Worm (Caenorhabditis elegans) whole organism, late embryonic: ENCODE measurements around the gene srj-18.
A peak's percentile ranks its signal among the peaks of the same experiment; 100 is the strongest.

Experiments
- C38D4.7 ChIP-seq: fragments of 200-800 bp; sonication (Bioruptor generic); optimal IDR thresholded peaks from 2 replicates; lab custom pipeline; 2018; ENCODE audit warnings: mild to moderate bottlenecking, missing genetic modification characterization, moderate library complexity, missing compliant biosample characterization
- K02D7.2 ChIP-seq: sonication (generic microtip); optimal IDR thresholded peaks from 2 replicates; lab custom pipeline; 2017; ENCODE audit warnings: mild to moderate bottlenecking, missing genetic modification characterization, missing compliant biosample characterization
- ahr-1 ChIP-seq: sonication (generic microtip); optimal IDR thresholded peaks from 2 replicates; lab custom pipeline; 2016; ENCODE audit warnings: missing genetic modification characterization, missing compliant biosample characterization
- ama-1 ChIP-seq: fragments of 150-350 bp; optimal IDR thresholded peaks from 2 replicates; lab custom pipeline; 2014
- ceh-18 ChIP-seq: sonication (generic microtip); optimal IDR thresholded peaks from 2 replicates; lab custom pipeline; 2016; ENCODE audit warnings: missing genetic modification characterization, missing compliant biosample characterization
- ceh-19 ChIP-seq: fragments of 200-800 bp; sonication (Bioruptor generic); optimal IDR thresholded peaks from 2 replicates; lab custom pipeline; 2018; ENCODE audit warnings: mild to moderate bottlenecking, missing genetic modification characterization, missing compliant biosample characterization
- ceh-2 ChIP-seq: sonication (generic microtip); optimal IDR thresholded peaks from 2 replicates; lab custom pipeline; 2016; ENCODE audit warnings: missing genotype, missing genetic modification characterization, missing compliant biosample characterization
- ceh-22 ChIP-seq: sonication (generic microtip); optimal IDR thresholded peaks from 2 replicates; lab custom pipeline; 2017; ENCODE audit warnings: missing biosample characterization, missing genetic modification characterization
- ceh-30 ChIP-seq: fragments of 150-350 bp; optimal IDR thresholded peaks from 2 replicates; lab custom pipeline; 2014; ENCODE audit warnings: missing biosample characterization, missing genetic modification characterization
- ceh-31 ChIP-seq: sonication (generic microtip); optimal IDR thresholded peaks from 2 replicates; lab custom pipeline; 2016; ENCODE audit warnings: missing genetic modification characterization, missing compliant biosample characterization
- ceh-34 ChIP-seq: sonication (generic microtip); optimal IDR thresholded peaks from 2 replicates; lab custom pipeline; 2016; ENCODE audit warnings: mild to moderate bottlenecking, missing genetic modification characterization, missing compliant biosample characterization
- ceh-48 ChIP-seq: sonication (generic microtip); optimal IDR thresholded peaks from 2 replicates; lab custom pipeline; 2016; ENCODE audit warnings: missing genetic modification characterization, inconsistent platforms, missing compliant biosample characterization
- dve-1 ChIP-seq: sonication (generic microtip); optimal IDR thresholded peaks from 2 replicates; lab custom pipeline; 2017; ENCODE audit warnings: antibody characterized with exemption, mild to moderate bottlenecking, missing genetic modification characterization, missing compliant biosample characterization
- elt-2 ChIP-seq: sonication (generic microtip); optimal IDR thresholded peaks from 2 replicates; lab custom pipeline; 2016; ENCODE audit warnings: missing genetic modification reagents, missing genetic modification characterization, missing compliant biosample characterization
- fax-1 ChIP-seq: sonication (generic microtip); optimal IDR thresholded peaks from 2 replicates; lab custom pipeline; 2016; ENCODE audit warnings: missing genotype, missing genetic modification characterization, missing compliant biosample characterization
- fkh-10 ChIP-seq: fragments of 150-350 bp; optimal IDR thresholded peaks from 2 replicates; lab custom pipeline; 2014; ENCODE audit warnings: missing biosample characterization, missing genetic modification reagents, missing genetic modification characterization
- gmeb-2 ChIP-seq: sonication (generic microtip); optimal IDR thresholded peaks from 2 replicates; lab custom pipeline; 2016; ENCODE audit warnings: missing genetic modification characterization, inconsistent platforms, missing compliant biosample characterization
- hlh-13 ChIP-seq: fragments of 200-800 bp; sonication (Bioruptor generic); optimal IDR thresholded peaks from 2 replicates; lab custom pipeline; 2018; ENCODE audit warnings: mild to moderate bottlenecking, missing genetic modification characterization, missing compliant biosample characterization
- lim-6 ChIP-seq: sonication (generic microtip); optimal IDR thresholded peaks from 2 replicates; lab custom pipeline; 2016; ENCODE audit warnings: missing genetic modification characterization, missing compliant biosample characterization
- madf-2 ChIP-seq: sonication (generic microtip); optimal IDR thresholded peaks from 2 replicates; lab custom pipeline; 2017; ENCODE audit warnings: missing genetic modification characterization, missing compliant biosample characterization
- mec-3 ChIP-seq: sonication (generic microtip); optimal IDR thresholded peaks from 2 replicates; lab custom pipeline; 2016; ENCODE audit warnings: borderline replicate concordance, missing genetic modification characterization, missing compliant biosample characterization
- nhr-11 ChIP-seq: fragments of 150-350 bp; optimal IDR thresholded peaks from 2 replicates; lab custom pipeline; 2014; ENCODE audit warnings: missing biosample characterization, missing genetic modification characterization
- odd-2 ChIP-seq: sonication (generic microtip); optimal IDR thresholded peaks from 2 replicates; lab custom pipeline; 2017; ENCODE audit warnings: antibody characterized with exemption, mild to moderate bottlenecking, missing genetic modification characterization, missing compliant biosample characterization
- pag-3 ChIP-seq: sonication (generic microtip); optimal IDR thresholded peaks from 2 replicates; lab custom pipeline; 2016; ENCODE audit warnings: missing compliant biosample characterization, missing genetic modification characterization, borderline replicate concordance
- pat-9 ChIP-seq: fragments of 200-800 bp; sonication (Bioruptor generic); optimal IDR thresholded peaks from 2 replicates; lab custom pipeline; 2018; ENCODE audit warnings: mild to moderate bottlenecking, missing genetic modification characterization, moderate library complexity, missing compliant biosample characterization
- pha-2 ChIP-seq: sonication (generic microtip); optimal IDR thresholded peaks from 2 replicates; lab custom pipeline; 2017; ENCODE audit warnings: mild to moderate bottlenecking, missing genetic modification characterization, missing compliant biosample characterization
- pha-4 ChIP-seq: fragments of 150-350 bp; optimal IDR thresholded peaks from 2 replicates; lab custom pipeline; 2018; ENCODE audit warnings: missing biosample characterization, missing genetic modification reagents, missing genetic modification characterization
- pros-1 ChIP-seq: fragments of 150-350 bp; optimal IDR thresholded peaks from 2 replicates; lab custom pipeline; 2014; ENCODE audit warnings: missing biosample characterization, missing genetic modification reagents, missing genetic modification characterization
- rnt-1 ChIP-seq: sonication (generic microtip); optimal IDR thresholded peaks from 2 replicates; lab custom pipeline; 2016; ENCODE audit warnings: missing genetic modification characterization, missing compliant biosample characterization
- sox-4 ChIP-seq: sonication (generic microtip); optimal IDR thresholded peaks from 2 replicates; lab custom pipeline; 2017; ENCODE audit warnings: mild to moderate bottlenecking, missing genetic modification characterization, inconsistent platforms, missing compliant biosample characterization
- syd-9 ChIP-seq: sonication (generic microtip); optimal IDR thresholded peaks from 2 replicates; lab custom pipeline; 2016; ENCODE audit warnings: mild to moderate bottlenecking, missing genetic modification characterization, moderate library complexity, missing compliant biosample characterization
- tbx-7 ChIP-seq: sonication (generic microtip); optimal IDR thresholded peaks from 2 replicates; lab custom pipeline; 2016; ENCODE audit warnings: missing genotype, missing genetic modification characterization, missing compliant biosample characterization
- unc-3 ChIP-seq, 2 experiments: fragments of 200-800 bp in 1 of 2; sonication (Bioruptor generic) in 1 of 2; sonication (generic microtip) in 1 of 2; conservative IDR thresholded peaks in 1 of 2; optimal IDR thresholded peaks in 1 of 2; 2 replicates each; pipeline versions ENCODE4 v1.3.6 to Lab custom; 2016 to 2022; ENCODE audit warnings: missing compliant biosample characterization in 2 of 2, missing genetic modification characterization in 2 of 2, missing genetic modification reagents in 1 of 2
- unc-42 ChIP-seq: sonication (generic microtip); optimal IDR thresholded peaks from 2 replicates; lab custom pipeline; 2016; ENCODE audit warnings: missing genotype, missing genetic modification characterization, missing compliant biosample characterization
- unc-55 ChIP-seq: sonication (generic microtip); optimal IDR thresholded peaks from 2 replicates; lab custom pipeline; 2017; ENCODE audit warnings: missing biosample characterization, missing genetic modification reagents, missing genetic modification characterization
- zip-5 ChIP-seq: sonication (generic microtip); optimal IDR thresholded peaks from 2 replicates; lab custom pipeline; 2016; ENCODE audit warnings: missing genetic modification characterization, missing compliant biosample characterization

srj-18 gene

DNA sequence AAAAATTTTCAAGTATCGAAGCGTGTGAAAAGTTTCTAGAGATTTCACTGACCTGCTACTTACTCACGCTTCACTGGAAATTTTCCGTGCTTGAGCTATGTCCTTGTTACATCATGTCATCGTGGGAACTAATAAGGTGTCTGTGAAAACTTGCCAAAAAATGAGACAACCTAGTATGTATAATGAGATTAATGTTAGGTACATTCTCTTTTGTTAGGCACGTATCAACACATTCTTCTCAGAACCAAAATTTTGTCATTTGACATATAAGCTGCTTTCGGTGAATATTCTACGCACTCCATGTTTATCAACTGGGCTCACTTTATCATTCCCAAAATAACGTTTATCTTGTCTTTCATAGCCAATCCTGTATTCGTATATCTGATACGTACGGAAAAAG is at the start of gene srj-18:
srj-18 (plus strand) TSS at position 301 of the 400 bp plus-strand sequence.
- TF ChIP-seq lim-6 (tag; lab: Kevin White, UChicago) (no peak), pha-4 (no peak), zip-5 (tag; lab: Kevin White, UChicago) (no peak), mec-3 (no peak), ceh-34 (tag; lab: Kevin White, UChicago) (no peak), hlh-13 (no peak)

DNA sequence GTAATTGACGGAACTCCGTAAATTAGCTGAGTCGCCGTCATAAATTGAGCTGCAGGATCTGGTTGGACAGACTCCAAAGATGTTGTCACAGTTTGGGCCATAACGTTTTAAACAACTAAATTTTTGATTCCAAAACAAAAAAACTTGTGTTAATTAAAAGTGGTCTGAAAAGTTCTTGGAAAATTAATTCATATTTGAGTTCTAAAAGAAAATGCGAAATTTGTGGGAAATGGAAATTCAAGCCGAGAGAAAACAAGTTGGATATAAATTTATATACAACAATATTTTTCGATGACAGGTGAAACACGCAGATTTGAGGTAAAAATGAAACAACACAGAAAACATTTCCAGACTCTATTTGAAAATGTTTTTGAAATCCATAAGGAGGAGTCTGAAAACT is 48.9 kb upstream of the srj-18 start, which contains the start of gene srg-59:
srg-59 (minus strand) TSS at position 101 of the 400 bp plus-strand sequence.
- TF ChIP-seq fax-1 (tag; lab: Kevin White, UChicago) (no peak), sox-4 (no peak)

DNA sequence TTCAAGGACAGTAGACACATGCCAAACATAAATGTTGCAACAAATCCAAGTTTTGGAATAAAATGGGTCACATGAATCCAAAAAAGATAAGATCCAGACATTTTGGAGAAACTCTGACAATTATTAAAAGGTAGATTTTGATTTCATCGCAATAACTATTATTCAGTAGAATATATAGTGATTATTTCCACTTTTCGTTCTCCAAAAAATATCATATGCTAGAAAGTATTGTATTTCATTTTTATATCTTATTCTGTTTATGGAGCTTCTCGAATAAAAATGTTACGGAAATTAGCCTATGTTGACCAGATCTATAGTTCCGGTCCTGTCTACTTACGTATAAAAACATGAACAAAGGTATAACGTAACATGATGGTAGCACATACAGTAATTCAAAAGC is 47.0 kb upstream of the srj-18 start, which contains the start of gene str-13:
str-13 (minus strand) TSS at position 101 of the 400 bp plus-strand sequence.
- TF ChIP-seq unc-42 (no peak), gmeb-2 (tag; lab: Kevin White, UChicago) (no peak), unc-55 (GFP tag; lab: Kevin White, UChicago) (no peak), dve-1 (tag; lab: Kevin White, UChicago) (no peak), ceh-2 (tag; lab: Kevin White, UChicago) (no peak), pha-2 (tag; lab: Kevin White, UChicago) (no peak), ceh-19 (GFP tag; lab: Kevin White, UChicago) (no peak), ceh-18 (tag; lab: Kevin White, UChicago) (no peak)

DNA sequence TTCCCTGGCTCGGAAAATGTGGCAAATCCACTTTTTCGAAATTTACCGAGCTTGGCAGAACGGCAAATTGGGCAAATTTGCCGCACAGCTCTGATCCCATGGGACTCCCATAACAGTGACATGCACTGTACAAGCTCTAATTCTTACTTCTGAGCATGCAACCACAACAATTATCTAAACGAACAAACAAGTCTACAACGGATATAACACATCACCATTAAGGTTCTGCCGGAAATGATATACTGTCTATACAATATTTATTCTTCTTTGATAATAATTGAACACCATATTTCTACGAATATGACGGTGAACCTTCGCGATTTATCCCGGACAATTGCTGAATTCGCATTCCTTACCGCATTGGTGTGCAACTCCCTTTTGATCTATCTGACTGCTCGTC is 45.9 kb upstream of the srj-18 start, which contains the start of gene str-33:
str-33 (plus strand) TSS at position 301 of the 400 bp plus-strand sequence.
- no peak for TF ChIP-seq lim-6 (tag; lab: Kevin White, UChicago)
- no peak for TF ChIP-seq ceh-34 (tag; lab: Kevin White, UChicago)
- no peak for TF ChIP-seq C38D4.7 (GFP tag; lab: Kevin White, UChicago)
- no peak for TF ChIP-seq mec-3
- TF ChIP-seq ceh-48 (tag; lab: Kevin White, UChicago): no peak
- no peak for TF ChIP-seq nhr-11
- TF ChIP-seq ama-1 (lab: Kevin White, UChicago): no peak
- no peak for TF ChIP-seq ahr-1 (tag; lab: Kevin White, UChicago)
- TF ChIP-seq ceh-30 (tag; lab: Kevin White, UChicago): no peak
- no peak for TF ChIP-seq madf-2 (tag; lab: Kevin White, UChicago)
- no peak for TF ChIP-seq odd-2 (tag; lab: Kevin White, UChicago)
- TF ChIP-seq pag-3 (tag; lab: Kevin White, UChicago): no peak
- TF ChIP-seq ceh-22 (tag; lab: Kevin White, UChicago): no peak
- TF ChIP-seq ceh-31: no peak
- TF ChIP-seq pat-9 (tag; lab: Kevin White, UChicago): no peak
- TF ChIP-seq unc-42: no peak

DNA sequence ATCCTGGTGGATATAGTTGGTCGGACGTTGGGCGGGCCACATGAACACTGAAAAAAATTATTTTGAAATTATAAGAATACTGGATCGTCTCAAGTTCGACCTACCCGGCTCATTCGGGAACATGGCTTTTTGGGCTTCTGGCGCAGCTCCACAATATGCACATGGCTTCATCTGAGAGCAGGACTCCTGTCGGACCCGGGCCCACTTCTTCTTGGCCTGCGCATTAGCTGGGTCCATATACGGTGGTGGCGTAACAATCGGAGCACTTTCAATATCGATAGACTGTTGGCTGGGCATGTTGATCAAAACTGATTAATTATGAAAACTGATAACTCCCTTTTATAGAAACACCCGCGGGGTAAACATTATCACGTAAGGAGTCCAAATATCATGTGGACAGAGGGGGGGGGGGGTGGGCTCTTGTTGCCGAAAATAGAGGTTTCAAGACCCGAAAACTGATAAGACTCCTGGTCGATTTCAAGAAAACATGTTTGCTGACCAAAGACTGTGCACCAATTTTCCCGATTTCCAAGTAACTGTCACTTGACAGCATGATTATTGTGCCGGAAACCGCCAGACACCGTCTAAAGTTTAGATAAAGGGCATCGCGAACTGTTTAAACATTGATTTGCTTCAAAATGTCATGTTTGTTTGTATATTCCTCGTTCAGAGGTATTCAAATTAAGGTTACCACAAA is 43.2 kb upstream of the srj-18 start, which contains the start of gene dod-3:
dod-3 (minus strand) TSS at position 315 of the 697 bp plus-strand sequence.
- no peak for TF ChIP-seq rnt-1
- no peak for TF ChIP-seq pros-1 (tag; lab: Kevin White, UChicago)
- peak; percentile 78 for TF ChIP-seq elt-2 (tag; lab: Kevin White, UChicago)
- no peak for TF ChIP-seq K02D7.2 (tag; lab: Kevin White, UChicago)
- no peak for TF ChIP-seq ceh-48 (tag; lab: Kevin White, UChicago)
- TF ChIP-seq, all 69 proteins: peak for 1

DNA sequence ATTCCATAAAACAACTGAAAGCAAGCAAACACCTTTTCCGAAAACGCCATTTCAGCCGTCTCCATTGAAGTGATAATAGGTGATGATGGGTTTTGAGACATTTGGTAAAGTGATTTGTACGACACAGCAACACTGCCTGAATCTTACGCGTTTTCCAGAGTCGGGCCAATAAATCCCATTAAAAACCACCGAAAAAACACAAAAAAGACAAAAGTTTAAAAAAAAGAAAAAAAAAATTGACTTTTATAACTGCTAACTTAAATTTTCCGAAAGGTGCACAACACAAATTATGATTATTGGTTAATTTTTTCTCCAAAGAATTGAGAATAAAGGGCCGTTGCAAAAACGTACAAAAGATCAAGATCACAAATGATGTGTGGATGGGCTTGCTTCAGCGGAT is 39.8 kb upstream of the srj-18 start, which contains the start of gene srg-57:
srg-57 (minus strand) TSS at position 101 of the 400 bp plus-strand sequence.
- no peak for TF ChIP-seq rnt-1
- TF ChIP-seq gmeb-2 (tag; lab: Kevin White, UChicago): no peak
- TF ChIP-seq ceh-34 (tag; lab: Kevin White, UChicago): no peak
- no peak for TF ChIP-seq syd-9 (tag; lab: Kevin White, UChicago)
- TF ChIP-seq tbx-7 (tag; lab: Kevin White, UChicago): no peak
- no peak for TF ChIP-seq fkh-10
- no peak for TF ChIP-seq unc-3 (GFP tag; conservative IDR thresholded peaks at IDR 0.05; lab: Robert Waterston, UW)
- no peak for TF ChIP-seq unc-3 (tag; optimal IDR thresholded peaks at IDR 0.05; lab: Kevin White, UChicago)
- TF ChIP-seq madf-2 (tag; lab: Kevin White, UChicago): no peak
- no peak for TF ChIP-seq fax-1 (tag; lab: Kevin White, UChicago)
- TF ChIP-seq pag-3 (tag; lab: Kevin White, UChicago): no peak
